Fruit fly (Drosophila melanogaster) whole organism, embryonic: Measurements from ENCODE around the gene Syx5.

Source experiments
- ATbp ChIP-seq: fragments of 200-800 bp; sonication (Bioruptor generic); optimal IDR thresholded peaks from 2 replicates; lab custom pipeline; 2017; ENCODE audit warnings: missing biosample characterization, mild to moderate bottlenecking, missing genetic modification characterization, missing genetic modification reagents
- Asciz ChIP-seq: fragments of 200-800 bp; sonication (Bioruptor generic); optimal IDR thresholded peaks from 2 replicates; lab custom pipeline; 2017; ENCODE audit warnings: missing biosample characterization, mild to moderate bottlenecking, missing genetic modification characterization, missing genetic modification reagents
- Awh ChIP-seq: fragments of 200-800 bp; sonication (Bioruptor generic); IDR thresholded peaks from 2 replicates; pipeline ENCODE4, ENCODE4 v1.3.6; 2022; ENCODE audit warnings: missing biosample characterization, missing genetic modification characterization
- CG11695 ChIP-seq: fragments of 200-800 bp; sonication (Bioruptor generic); IDR thresholded peaks from 3 replicates; pipeline ENCODE4 v1.3.6; 2022; ENCODE audit warnings: missing biosample characterization, missing genetic modification characterization
- CG11723 ChIP-seq: fragments of 200-800 bp; sonication (Bioruptor generic); optimal IDR thresholded peaks from 2 replicates; lab custom pipeline; 2017; ENCODE audit warnings: missing biosample characterization, mild to moderate bottlenecking, missing genetic modification characterization
- CG15479 ChIP-seq: fragments of 200-800 bp; sonication (Bioruptor generic); optimal IDR thresholded peaks from 3 replicates; lab custom pipeline; 2019; ENCODE audit warnings: missing biosample characterization, mild to moderate bottlenecking, missing genetic modification characterization, moderate library complexity
- CG1647 ChIP-seq: fragments of 200-800 bp; sonication (Bioruptor generic); optimal IDR thresholded peaks from 3 replicates; lab custom pipeline; 2016; ENCODE audit warnings: missing biosample characterization, missing genetic modification characterization
- CG2199 ChIP-seq: fragments of 200-800 bp; sonication (Bioruptor generic); IDR thresholded peaks from 3 replicates; pipeline ENCODE4 v1.3.6; 2022; ENCODE audit warnings: missing biosample characterization, missing genetic modification characterization
- CG2889 ChIP-seq: fragments of 200-800 bp; sonication (Bioruptor generic); IDR thresholded peaks from 3 replicates; pipeline ENCODE4 v1.3.6; 2022; ENCODE audit warnings: missing biosample characterization, missing genetic modification characterization
- CG3065 ChIP-seq: fragments of 200-800 bp; sonication (Bioruptor generic); optimal IDR thresholded peaks from 2 replicates; lab custom pipeline; 2016; ENCODE audit warnings: missing biosample characterization, missing genetic modification characterization
- CG31224 ChIP-seq: fragments of 200-800 bp; sonication (Bioruptor generic); IDR thresholded peaks from 2 replicates; pipeline ENCODE4 v1.3.6; 2022; ENCODE audit warnings: missing biosample characterization, missing genetic modification characterization
- CG4707 ChIP-seq: fragments of 200-800 bp; sonication (Bioruptor generic); optimal IDR thresholded peaks from 2 replicates; lab custom pipeline; 2018; ENCODE audit warnings: missing biosample characterization, mild to moderate bottlenecking, missing genetic modification characterization, moderate library complexity
- CG5953 ChIP-seq: fragments of 200-800 bp; sonication (Bioruptor generic); IDR thresholded peaks from 2 replicates; pipeline ENCODE4 v1.3.6; 2022; ENCODE audit warnings: missing biosample characterization, missing genetic modification characterization
- CG7372 ChIP-seq: fragments of 200-800 bp; sonication (Bioruptor generic); IDR thresholded peaks from 2 replicates; pipeline ENCODE4 v1.3.6; 2022; ENCODE audit warnings: missing biosample characterization, missing genetic modification characterization
- CG7987 ChIP-seq: fragments of 200-800 bp; sonication (Bioruptor generic); optimal IDR thresholded peaks from 2 replicates; lab custom pipeline; 2018; ENCODE audit warnings: missing biosample characterization, mild to moderate bottlenecking, missing genetic modification characterization, moderate library complexity
- CG9932 ChIP-seq: fragments of 200-800 bp; sonication (Bioruptor generic); IDR thresholded peaks from 2 replicates; pipeline ENCODE4 v1.3.6; 2022; ENCODE audit warnings: missing biosample characterization, missing genetic modification characterization
- CoRest ChIP-seq: fragments of 200-800 bp; sonication (Bioruptor generic); optimal IDR thresholded peaks from 3 replicates; lab custom pipeline; 2018; ENCODE audit warnings: missing biosample characterization, mild to moderate bottlenecking, missing genetic modification characterization, moderate library complexity
- ERR ChIP-seq: fragments of 200-800 bp; sonication (Bioruptor generic); optimal IDR thresholded peaks from 2 replicates; lab custom pipeline; 2016; ENCODE audit warnings: missing biosample characterization, missing genetic modification characterization
- HHEX ChIP-seq: fragments of 200-800 bp; sonication (Bioruptor generic); optimal IDR thresholded peaks from 3 replicates; lab custom pipeline; 2017; ENCODE audit warnings: missing biosample characterization, mild to moderate bottlenecking, missing genetic modification characterization, missing genetic modification reagents
- Hmx ChIP-seq: fragments of 200-800 bp; sonication (Bioruptor generic); optimal IDR thresholded peaks from 2 replicates; lab custom pipeline; 2016; ENCODE audit warnings: missing biosample characterization, missing genetic modification characterization
- Nf-YB ChIP-seq: fragments of 200-800 bp; sonication (Bioruptor generic); optimal IDR thresholded peaks from 3 replicates; lab custom pipeline; 2019; ENCODE audit warnings: missing biosample characterization, mild to moderate bottlenecking, missing genetic modification characterization, moderate library complexity
- Optix ChIP-seq: fragments of 200-800 bp; sonication (Bioruptor generic); IDR thresholded peaks from 3 replicates; pipeline ENCODE4 v1.3.6; 2022; ENCODE audit warnings: missing biosample characterization, missing genetic modification characterization
- Rfx ChIP-seq: fragments of 200-800 bp; sonication (Bioruptor generic); IDR thresholded peaks from 2 replicates; pipeline ENCODE4 v1.3.6; 2022; ENCODE audit warnings: missing biosample characterization, missing genetic modification characterization
- Scr ChIP-seq: fragments of 200-800 bp; sonication (Bioruptor generic); IDR thresholded peaks from 2 replicates; pipeline ENCODE4 v1.3.6; 2022; ENCODE audit warnings: missing biosample characterization, missing genetic modification characterization; ENCODE audit not compliant: partially characterized antibody
- Ssrp ChIP-seq: fragments of 200-800 bp; sonication (Bioruptor generic); optimal IDR thresholded peaks from 2 replicates; lab custom pipeline; 2018; ENCODE audit warnings: missing biosample characterization, mild to moderate bottlenecking, missing genetic modification characterization, moderate library complexity
- TFAM ChIP-seq: fragments of 200-800 bp; sonication (Bioruptor generic); optimal IDR thresholded peaks from 2 replicates; lab custom pipeline; 2017; ENCODE audit warnings: missing biosample characterization, missing genetic modification characterization, inconsistent platforms
- Taf1 ChIP-seq: fragments of 200-800 bp; sonication (Bioruptor generic); IDR thresholded peaks from 2 replicates; pipeline ENCODE4 v1.3.6; 2022; ENCODE audit warnings: missing biosample characterization, missing genetic modification characterization
- Trl ChIP-seq, 3 experiments: fragments of >200 bp in 2 of 3; fragments of 200-800 bp in 1 of 3; sonication (Bioruptor generic) in 1 of 3; optimal IDR thresholded peaks; 2 replicates in 1 of 3; 3 replicates in 2 of 3; lab custom pipeline; 2016 to 2017; ENCODE audit warnings: missing biosample characterization in 1 of 3, missing genetic modification characterization in 1 of 3
- aop ChIP-seq: fragments of 200-800 bp; sonication (Bioruptor generic); IDR thresholded peaks from 2 replicates; pipeline ENCODE4 v1.3.6; 2022; ENCODE audit warnings: missing biosample characterization, missing genetic modification characterization
- ap ChIP-seq: fragments of 200-800 bp; sonication (Bioruptor generic); IDR thresholded peaks from 2 replicates; pipeline ENCODE4 v1.3.6; 2022; ENCODE audit warnings: missing biosample characterization, missing genetic modification characterization
- caup ChIP-seq: fragments of 200-800 bp; sonication (Bioruptor generic); optimal IDR thresholded peaks from 3 replicates; lab custom pipeline; 2017; ENCODE audit warnings: missing biosample characterization, mild to moderate bottlenecking, missing genetic modification characterization, moderate library complexity; ENCODE audit not compliant: severe bottlenecking
- croc ChIP-seq: fragments of 200-800 bp; sonication (Bioruptor generic); conservative IDR thresholded peaks from 3 replicates; pipeline ENCODE4 v1.3.6; 2022; ENCODE audit warnings: missing biosample characterization, missing genetic modification characterization
- eyg ChIP-seq: fragments of 200-800 bp; sonication (Bioruptor generic); optimal IDR thresholded peaks from 3 replicates; lab custom pipeline; 2016; ENCODE audit warnings: missing biosample characterization, missing genetic modification characterization
- grn ChIP-seq: fragments of 200-800 bp; sonication (Bioruptor generic); optimal IDR thresholded peaks from 3 replicates; lab custom pipeline; 2017; ENCODE audit warnings: missing biosample characterization, missing genetic modification characterization
- gt ChIP-seq: fragments of 200-800 bp; sonication (Bioruptor generic); IDR thresholded peaks from 2 replicates; pipeline ENCODE4 v1.3.6; 2022; ENCODE audit warnings: missing biosample characterization, missing genetic modification characterization
- ham ChIP-seq: fragments of 200-800 bp; sonication (Bioruptor generic); IDR thresholded peaks from 2 replicates; pipeline ENCODE4 v1.3.6; 2022; ENCODE audit warnings: missing biosample characterization, missing genetic modification characterization
- ind ChIP-seq: fragments of 200-800 bp; sonication (Bioruptor generic); optimal IDR thresholded peaks from 3 replicates; lab custom pipeline; 2016; ENCODE audit warnings: missing biosample characterization, missing genetic modification characterization
- kah ChIP-seq: fragments of 200-800 bp; sonication (Bioruptor generic); optimal IDR thresholded peaks from 2 replicates; lab custom pipeline; 2018; ENCODE audit warnings: missing biosample characterization, mild to moderate bottlenecking, missing genetic modification characterization
- kay ChIP-seq: fragments of 200-800 bp; sonication (Bioruptor generic); optimal IDR thresholded peaks from 2 replicates; lab custom pipeline; 2016; ENCODE audit warnings: missing biosample characterization, missing genetic modification characterization
- ken ChIP-seq: fragments of 200-800 bp; sonication (Bioruptor generic); IDR thresholded peaks from 3 replicates; pipeline ENCODE4 v1.3.6; 2022; ENCODE audit warnings: missing biosample characterization, missing genetic modification characterization
- kni ChIP-seq: fragments of 200-800 bp; sonication (Bioruptor generic); optimal IDR thresholded peaks from 3 replicates; lab custom pipeline; 2017; ENCODE audit warnings: mild to moderate bottlenecking, missing biosample characterization, missing genetic modification reagents, missing genetic modification characterization
- luna ChIP-seq: fragments of 200-800 bp; sonication (Bioruptor generic); optimal IDR thresholded peaks from 2 replicates; lab custom pipeline; 2016; ENCODE audit warnings: missing biosample characterization, missing genetic modification characterization
- peb ChIP-seq: fragments of 200-800 bp; sonication (Bioruptor generic); IDR thresholded peaks from 2 replicates; pipeline ENCODE4 v1.3.6; 2022; ENCODE audit warnings: missing biosample characterization, missing genetic modification characterization
- pros ChIP-seq: fragments of 200-800 bp; sonication (Bioruptor generic); optimal IDR thresholded peaks from 3 replicates; lab custom pipeline; 2019; ENCODE audit warnings: missing biosample characterization, mild to moderate bottlenecking, missing genetic modification characterization, moderate library complexity
- shn ChIP-seq: fragments of 200-800 bp; sonication (Bioruptor generic); optimal IDR thresholded peaks from 3 replicates; lab custom pipeline; 2016; ENCODE audit warnings: missing biosample characterization, missing genetic modification characterization
- sima ChIP-seq: fragments of 200-800 bp; sonication (Bioruptor generic); optimal IDR thresholded peaks from 2 replicates; lab custom pipeline; 2016; ENCODE audit warnings: missing biosample characterization, missing genetic modification characterization
- so ChIP-seq: fragments of 200-800 bp; sonication (Bioruptor generic); IDR thresholded peaks from 3 replicates; pipeline ENCODE4 v1.3.6; 2022; ENCODE audit warnings: missing biosample characterization, missing genetic modification characterization
- ssp ChIP-seq: fragments of 200-800 bp; sonication (Bioruptor generic); IDR thresholded peaks from 2 replicates; pipeline ENCODE4 v1.3.6; 2022; ENCODE audit warnings: missing biosample characterization, missing genetic modification characterization
- tgo ChIP-seq: fragments of 200-800 bp; sonication (Bioruptor generic); IDR thresholded peaks from 3 replicates; pipeline ENCODE4 v1.3.6; 2022; ENCODE audit warnings: missing biosample characterization, missing genetic modification characterization
- yki ChIP-seq: fragments of >200 bp; optimal IDR thresholded peaks from 3 replicates; lab custom pipeline; 2018
- z ChIP-seq: fragments of 200-800 bp; sonication (Bioruptor generic); IDR thresholded peaks from 3 replicates; pipeline ENCODE4 v1.3.6; 2022; ENCODE audit warnings: missing biosample characterization, missing genetic modification characterization

The Syx5 gene

dm6 chr2L:16356249-16357025, 49.3 kb downstream of the Syx5 start, which contains the start of gene CaBP1 (continued):
- TF ChIP-seq shn (no peak), CG3065 (GFP tag; lab: Kevin White, UChicago) (no peak), caup (no peak), aop (GFP tag; lab: Robert Waterston, UW) (no peak), eyg (GFP tag; lab: Kevin White, UChicago) (no peak), ham (GFP tag; lab: Robert Waterston, UW) (no peak), CG31224 (GFP tag; lab: Robert Waterston, UW) (no peak), HHEX (GFP tag; lab: Kevin White, UChicago) (no peak), Asciz (GFP tag; lab: Kevin White, UChicago) (no peak), luna (GFP tag; lab: Kevin White, UChicago) (no peak), kay (GFP tag; lab: Kevin White, UChicago) (no peak), grn (GFP tag; lab: Kevin White, UChicago) (no peak), pros (GFP tag; lab: Kevin White, UChicago) (no peak), kni (no peak), CG2889 (GFP tag; lab: Robert Waterston, UW) (no peak), Optix (GFP tag; lab: Robert Waterston, UW) (no peak), CG4707 (GFP tag; lab: Kevin White, UChicago) (no peak), yki (no peak), CG5953 (no peak), CG7372 (GFP tag; lab: Robert Waterston, UW) (no peak), CoRest (tag; lab: Kevin White, UChicago) (peak; percentile 18), ken (GFP tag; lab: Robert Waterston, UW) (no peak), CG2199 (GFP tag; lab: Robert Waterston, UW) (no peak), sima (GFP tag; lab: Kevin White, UChicago) (no peak), z (GFP tag; lab: Robert Waterston, UW) (no peak), CG15479 (GFP tag; lab: Kevin White, UChicago) (no peak), Trl (optimal IDR thresholded peaks at IDR 0.05; lab: Kevin White, UChicago) (no peak), Trl (GFP tag; optimal IDR thresholded peaks at IDR 0.05; lab: Kevin White, UChicago) (no peak), croc (no peak), ind (GFP tag; lab: Kevin White, UChicago) (no peak), ap (GFP tag; lab: Robert Waterston, UW) (no peak), ssp (GFP tag; lab: Robert Waterston, UW) (no peak), Awh (GFP tag; lab: Robert Waterston, UW) (no peak), so (GFP tag; lab: Robert Waterston, UW) (no peak), tgo (GFP tag; lab: Robert Waterston, UW) (no peak), CG11695 (no peak), Rfx (GFP tag; lab: Robert Waterston, UW) (peak; percentile 36; the same call in 1 of the 2 replicates), gt (GFP tag; lab: Robert Waterston, UW) (no peak), CG1647 (GFP tag; lab: Kevin White, UChicago) (no peak), peb (GFP tag; lab: Robert Waterston, UW) (no peak), CG11723 (GFP tag; lab: Kevin White, UChicago) (no peak), Taf1 (GFP tag; lab: Robert Waterston, UW) (no peak), ERR (no peak), Scr (GFP tag; lab: Robert Waterston, UW) (peak; percentile 98), Hmx (no peak), TFAM (GFP tag; lab: Kevin White, UChicago) (no peak), ATbp (GFP tag; lab: Kevin White, UChicago) (no peak), kah (no peak), Nf-YB (GFP tag; lab: Kevin White, UChicago) (no peak), Ssrp (tag; lab: Kevin White, UChicago) (no peak), CG7987 (GFP tag; lab: Kevin White, UChicago) (no peak), CG9932 (no peak)
